Worm (Caenorhabditis elegans) whole organism, early embryonic: ENCODE data around the gene str-200.

ENCODE experiments used
- B0310.2 ChIP-seq: sonication (generic microtip); optimal IDR thresholded peaks from 2 replicates; lab custom pipeline; 2016; ENCODE audit warnings: mild to moderate bottlenecking, missing genetic modification characterization, missing compliant biosample characterization
- F13C5.2 ChIP-seq: sonication (generic microtip); optimal IDR thresholded peaks from 2 replicates; lab custom pipeline; 2017; ENCODE audit warnings: mild to moderate bottlenecking, missing genetic modification characterization, inconsistent platforms, missing compliant biosample characterization
- aly-1 ChIP-seq: sonication (generic microtip); optimal IDR thresholded peaks from 2 replicates; lab custom pipeline; 2016; ENCODE audit warnings: missing genetic modification characterization, missing compliant biosample characterization
- ama-1 ChIP-seq: fragments of 150-350 bp; optimal IDR thresholded peaks from 2 replicates; lab custom pipeline; 2014
- ceh-13 ChIP-seq: fragments of 200-800 bp; sonication (Bioruptor generic); optimal IDR thresholded peaks from 2 replicates; lab custom pipeline; 2018; ENCODE audit warnings: mild to moderate bottlenecking, missing genetic modification characterization, missing compliant biosample characterization
- ceh-36 ChIP-seq: sonication (generic microtip); optimal IDR thresholded peaks from 2 replicates; lab custom pipeline; 2016; ENCODE audit warnings: missing genetic modification characterization, inconsistent platforms, missing compliant biosample characterization
- ets-7 ChIP-seq: sonication (generic microtip); optimal IDR thresholded peaks from 2 replicates; lab custom pipeline; 2016; ENCODE audit warnings: missing genotype, missing genetic modification characterization, missing compliant biosample characterization
- flt-1 ChIP-seq: fragments of 200-800 bp; sonication (Bioruptor generic); IDR thresholded peaks from 2 replicates; pipeline ENCODE4 v1.3.6; 2022; ENCODE audit warnings: missing genetic modification characterization, missing compliant biosample characterization
- hmbx-1 ChIP-seq: sonication (generic microtip); optimal IDR thresholded peaks from 2 replicates; lab custom pipeline; 2016; ENCODE audit warnings: mild to moderate bottlenecking, missing genetic modification characterization, missing compliant biosample characterization
- hmg-4 ChIP-seq: fragments of 200-800 bp; sonication (Bioruptor generic); optimal IDR thresholded peaks from 2 replicates; lab custom pipeline; 2018; ENCODE audit warnings: mild to moderate bottlenecking, missing genetic modification characterization, missing compliant biosample characterization
- hnd-1 ChIP-seq: sonication (generic microtip); optimal IDR thresholded peaks from 2 replicates; lab custom pipeline; 2016; ENCODE audit warnings: missing genetic modification characterization, missing compliant biosample characterization
- pes-1 ChIP-seq: fragments of 200-800 bp; sonication (Bioruptor generic); IDR thresholded peaks from 2 replicates; pipeline ENCODE4 v1.3.6; 2022; ENCODE audit warnings: missing genetic modification reagents, missing genetic modification characterization, missing compliant biosample characterization
- scrt-1 ChIP-seq: fragments of 200-800 bp; sonication (Bioruptor generic); IDR thresholded peaks from 2 replicates; pipeline ENCODE4 v1.3.6; 2022; ENCODE audit warnings: missing genetic modification characterization, missing compliant biosample characterization
- sea-1 ChIP-seq: fragments of 200-800 bp; sonication (Bioruptor generic); conservative IDR thresholded peaks from 2 replicates; pipeline ENCODE4 v1.3.6; 2022; ENCODE audit warnings: missing genetic modification characterization, missing compliant biosample characterization
- tbx-11 ChIP-seq: fragments of 200-800 bp; sonication (Bioruptor generic); IDR thresholded peaks from 2 replicates; pipeline ENCODE4 v1.3.6; 2022; ENCODE audit warnings: missing genetic modification characterization, missing compliant biosample characterization
- tbx-37 ChIP-seq: fragments of 200-800 bp; sonication (Bioruptor generic); conservative IDR thresholded peaks from 2 replicates; pipeline ENCODE4 v1.3.6; 2022; ENCODE audit warnings: missing genetic modification reagents, missing genetic modification characterization, missing compliant biosample characterization
- tra-4 ChIP-seq: sonication (generic microtip); optimal IDR thresholded peaks from 2 replicates; lab custom pipeline; 2017; ENCODE audit warnings: missing genetic modification characterization, missing compliant biosample characterization

str-200 gene

DNA sequence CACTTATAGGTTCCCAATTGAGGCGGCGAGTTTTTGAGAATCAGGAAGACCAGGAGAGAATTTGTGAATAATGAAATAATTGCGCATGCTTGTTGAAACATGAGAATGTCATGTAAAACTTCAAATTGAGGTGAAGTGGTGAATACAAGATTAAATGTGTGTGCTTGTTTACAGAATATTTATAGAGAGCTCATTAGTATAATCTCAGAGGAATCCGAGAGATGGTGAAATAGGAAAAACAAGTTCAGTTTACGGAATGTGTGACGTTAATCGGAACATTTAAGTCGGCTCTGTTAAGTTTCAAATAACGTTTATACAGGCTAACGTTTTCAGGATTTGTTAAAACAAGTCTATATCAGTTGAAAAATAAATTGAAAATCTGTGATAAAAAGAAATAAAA lies at the start of gene str-200:
str-200 (minus strand) TSS at position 101 of the 400 bp plus-strand sequence.
- no peak for TF ChIP-seq flt-1 (GFP tag; lab: Robert Waterston, UW)
- TF ChIP-seq hmg-4 = no peak
- no peak for TF ChIP-seq tbx-37
- TF ChIP-seq hnd-1 (tag; lab: Kevin White, UChicago) = no peak
- no peak for TF ChIP-seq ceh-13 (GFP tag; lab: Kevin White, UChicago)
- no peak for TF ChIP-seq F13C5.2 (tag; lab: Kevin White, UChicago)
- no peak for TF ChIP-seq B0310.2 (tag; lab: Kevin White, UChicago)
- TF ChIP-seq tra-4 (tag; lab: Kevin White, UChicago) = no peak
- no peak for TF ChIP-seq ceh-36 (tag; lab: Kevin White, UChicago)
- no peak for TF ChIP-seq ama-1 (lab: Kevin White, UChicago)
- TF ChIP-seq aly-1 (tag; lab: Kevin White, UChicago) = no peak
- TF ChIP-seq hmbx-1 (tag; lab: Kevin White, UChicago) = no peak
- TF ChIP-seq scrt-1 (GFP tag; lab: Robert Waterston, UW) = no peak
- TF ChIP-seq sea-1 (GFP tag; lab: Robert Waterston, UW) = no peak

DNA sequence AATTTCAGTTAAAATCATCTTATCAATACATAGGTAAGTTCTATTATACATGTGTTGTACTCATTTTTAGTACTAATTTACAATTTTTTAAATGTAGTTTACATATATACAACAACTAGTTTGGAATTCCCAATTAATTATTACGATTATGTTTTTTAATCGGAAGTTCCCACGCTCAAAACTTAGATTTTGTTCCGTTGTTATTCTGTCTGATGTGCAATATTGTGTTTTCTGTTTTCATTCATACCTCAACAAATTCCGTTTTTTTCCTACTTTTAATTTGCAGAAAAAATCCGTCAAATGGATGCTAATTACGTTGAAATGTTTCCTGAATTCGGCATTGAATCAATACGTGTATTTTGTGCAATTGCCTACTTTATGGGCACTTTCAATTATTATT lies 48.3 kb upstream of the str-200 start, which contains the start of gene srw-31:
srw-31 (plus strand) TSS at position 301 of the 400 bp plus-strand sequence.
- TF ChIP-seq flt-1 (GFP tag; lab: Robert Waterston, UW) (no peak), tra-4 (tag; lab: Kevin White, UChicago) (no peak), ceh-13 (GFP tag; lab: Kevin White, UChicago) (no peak), aly-1 (tag; lab: Kevin White, UChicago) (no peak), F13C5.2 (tag; lab: Kevin White, UChicago) (no peak), ceh-36 (tag; lab: Kevin White, UChicago) (no peak), tbx-37 (no peak), hmg-4 (no peak), ama-1 (lab: Kevin White, UChicago) (no peak), B0310.2 (tag; lab: Kevin White, UChicago) (no peak)

- TF ChIP-seq ceh-36 (tag; lab: Kevin White, UChicago) (no peak), ama-1 (lab: Kevin White, UChicago) (no peak), F13C5.2 (tag; lab: Kevin White, UChicago) (no peak), tbx-37 (no peak), hmbx-1 (tag; lab: Kevin White, UChicago) (no peak), flt-1 (GFP tag; lab: Robert Waterston, UW) (no peak), tbx-11 (GFP tag; lab: Robert Waterston, UW) (no peak), tra-4 (tag; lab: Kevin White, UChicago) (no peak), hnd-1 (tag; lab: Kevin White, UChicago) (no peak), sea-1 (GFP tag; lab: Robert Waterston, UW) (no peak), scrt-1 (GFP tag; lab: Robert Waterston, UW) (no peak), ets-7 (tag; lab: Kevin White, UChicago) (no peak), aly-1 (tag; lab: Kevin White, UChicago) (no peak), hmg-4 (no peak), pes-1 (no peak), ceh-13 (GFP tag; lab: Kevin White, UChicago) (no peak), B0310.2 (tag; lab: Kevin White, UChicago) (no peak)
Observed at ce11 chrV:17500055-17500454, 42.1 kb upstream of the str-200 start.

ce11 chrV:17496071-17496470 lies 38.1 kb upstream of the str-200 start, which contains the start of gene srh-118:
srh-118 (minus strand) TSS chrV:17496171.
- TF ChIP-seq tra-4 (tag; lab: Kevin White, UChicago) = no peak
- no peak for TF ChIP-seq tbx-11 (GFP tag; lab: Robert Waterston, UW)
- no peak for TF ChIP-seq hnd-1 (tag; lab: Kevin White, UChicago)

DNA sequence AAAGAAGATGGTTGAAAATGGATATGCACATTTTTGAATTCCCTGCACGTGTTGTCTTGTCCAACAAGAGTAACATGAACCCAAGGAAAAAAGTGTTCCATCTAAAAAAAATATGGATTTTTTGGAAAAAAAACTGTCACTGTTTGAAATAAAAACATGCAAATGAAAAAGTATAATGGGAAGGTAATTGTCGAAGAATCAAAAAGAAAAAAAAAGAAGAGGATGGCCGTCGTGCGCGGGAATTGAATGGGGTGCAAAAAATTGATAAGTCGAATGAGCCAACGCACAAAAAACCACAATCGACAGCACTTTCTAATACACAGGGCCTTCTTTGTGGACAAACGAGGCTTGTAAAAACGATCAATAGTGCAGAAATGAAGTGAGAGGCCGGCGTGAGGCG lies 35.8 kb upstream of the str-200 start, which contains the start of gene fbxa-102:
fbxa-102 (minus strand) TSS at position 101 of the 400 bp plus-strand sequence.
- TF ChIP-seq ceh-13 (GFP tag; lab: Kevin White, UChicago) (no peak), pes-1 (no peak), ets-7 (tag; lab: Kevin White, UChicago) (no peak), scrt-1 (GFP tag; lab: Robert Waterston, UW) (no peak), hmbx-1 (tag; lab: Kevin White, UChicago) (no peak), tbx-37 (no peak), ceh-36 (tag; lab: Kevin White, UChicago) (no peak), hnd-1 (tag; lab: Kevin White, UChicago) (no peak), tra-4 (tag; lab: Kevin White, UChicago) (no peak), sea-1 (GFP tag; lab: Robert Waterston, UW) (no peak), ama-1 (lab: Kevin White, UChicago) (no peak), tbx-11 (GFP tag; lab: Robert Waterston, UW) (no peak), B0310.2 (tag; lab: Kevin White, UChicago) (no peak), hmg-4 (no peak), aly-1 (tag; lab: Kevin White, UChicago) (no peak)

- TF ChIP-seq ets-7 (tag; lab: Kevin White, UChicago) (no peak), ceh-36 (tag; lab: Kevin White, UChicago) (no peak), flt-1 (GFP tag; lab: Robert Waterston, UW) (no peak), hmbx-1 (tag; lab: Kevin White, UChicago) (no peak), B0310.2 (tag; lab: Kevin White, UChicago) (no peak), ceh-13 (GFP tag; lab: Kevin White, UChicago) (no peak), pes-1 (no peak)
Observed at ce11 chrV:17486034-17486433, 28.1 kb upstream of the str-200 start, which contains the start of gene scl-24. scl-24 (plus strand) TSS chrV:17486334.

ce11 chrV:17485078-17485477 lies 27.1 kb upstream of the str-200 start, which contains the start of gene srh-111:
srh-111 (minus strand) TSS chrV:17485178.
- TF ChIP-seq scrt-1 (GFP tag; lab: Robert Waterston, UW) (no peak), B0310.2 (tag; lab: Kevin White, UChicago) (no peak), flt-1 (GFP tag; lab: Robert Waterston, UW) (no peak), F13C5.2 (tag; lab: Kevin White, UChicago) (no peak), tbx-37 (no peak), hnd-1 (tag; lab: Kevin White, UChicago) (no peak), tbx-11 (GFP tag; lab: Robert Waterston, UW) (no peak), ceh-36 (tag; lab: Kevin White, UChicago) (no peak), ama-1 (lab: Kevin White, UChicago) (no peak)
